Worm (Caenorhabditis elegans) whole organism, L4 larva: ENCODE measurements around the gene nspb-11.

ENCODE experiments used
- nhr-41 ChIP-seq: fragments of 200-800 bp; sonication (Bioruptor generic); IDR thresholded peaks from 2 replicates; pipeline ENCODE4 v1.3.6; 2022; ENCODE audit warnings: missing genetic modification reagents, missing genetic modification characterization, missing compliant biosample characterization
- snpc-4 ChIP-seq: fragments of 150-350 bp; optimal IDR thresholded peaks from 2 replicates; lab custom pipeline; 2014; ENCODE audit warnings: missing biosample characterization, missing genetic modification characterization

DNA sequence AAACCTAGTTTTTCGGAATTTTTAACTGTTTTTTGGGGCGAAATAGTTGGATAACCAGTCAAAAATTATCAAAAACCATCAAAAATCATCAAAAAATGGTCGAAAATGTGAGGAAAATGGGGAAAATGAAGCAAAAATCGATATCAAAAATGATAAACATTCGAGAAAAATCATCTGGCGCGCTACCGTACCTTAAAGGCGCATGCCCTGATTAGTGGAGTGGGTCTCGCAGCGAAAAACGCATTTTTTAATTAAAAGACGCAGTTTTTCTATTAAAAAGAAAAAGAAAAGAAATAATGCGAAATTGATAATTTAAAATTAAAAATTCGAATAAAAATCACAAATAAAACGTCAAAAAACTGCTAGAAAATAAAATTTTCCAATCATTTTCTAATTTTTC, 26.8 kb upstream of the nspb-11 start, which contains the start of gene F35C5.1:
- TF ChIP-seq nhr-41 (GFP tag; lab: Robert Waterston, UW) (no peak), snpc-4 (tag; lab: Kevin White, UChicago) (no peak)
